Fruit fly (Drosophila melanogaster) whole organism, embryonic: ENCODE data around the gene CG16826.
A peak's percentile ranks its signal among the peaks of the same experiment; 100 is the strongest.

ENCODE experiments used
- Ada2b ChIP-seq: fragments of 200-800 bp; sonication (Bioruptor generic); IDR thresholded peaks from 2 replicates; pipeline ENCODE4 v1.3.6; 2022; ENCODE audit warnings: missing biosample characterization, missing genetic modification characterization
- Asciz ChIP-seq: fragments of 200-800 bp; sonication (Bioruptor generic); optimal IDR thresholded peaks from 2 replicates; lab custom pipeline; 2017; ENCODE audit warnings: missing biosample characterization, mild to moderate bottlenecking, missing genetic modification characterization, missing genetic modification reagents
- Atf3 ChIP-seq: fragments of 200-800 bp; sonication (Bioruptor generic); optimal IDR thresholded peaks from 3 replicates; lab custom pipeline; 2016; ENCODE audit warnings: missing biosample characterization, missing genetic modification characterization
- Awh ChIP-seq: fragments of 200-800 bp; sonication (Bioruptor generic); IDR thresholded peaks from 2 replicates; pipeline ENCODE4, ENCODE4 v1.3.6; 2022; ENCODE audit warnings: missing biosample characterization, missing genetic modification characterization
- BEAF-32 ChIP-seq: fragments of 200-800 bp; sonication (Bioruptor generic); optimal IDR thresholded peaks from 3 replicates; lab custom pipeline; 2017; ENCODE audit warnings: missing biosample characterization, missing genetic modification characterization, mild to moderate bottlenecking, moderate library complexity, missing genetic modification reagents
- CG13287 ChIP-seq: fragments of 200-800 bp; sonication (Bioruptor generic); IDR thresholded peaks from 2 replicates; pipeline ENCODE4 v1.3.6; 2022; ENCODE audit warnings: missing biosample characterization, missing genetic modification characterization; ENCODE audit not compliant: partially characterized antibody
- CG17829 ChIP-seq: fragments of 200-800 bp; optimal IDR thresholded peaks from 2 replicates; lab custom pipeline; 2019; ENCODE audit warnings: missing biosample characterization, mild to moderate bottlenecking, missing genetic modification characterization, moderate library complexity
- CG31365 ChIP-seq: fragments of 200-800 bp; sonication (Bioruptor generic); optimal IDR thresholded peaks from 2 replicates; lab custom pipeline; 2018; ENCODE audit warnings: missing biosample characterization, mild to moderate bottlenecking, missing genetic modification characterization
- CG32532 ChIP-seq: fragments of 200-800 bp; sonication (Bioruptor generic); IDR thresholded peaks from 2 replicates; pipeline ENCODE4 v1.3.6; 2022; ENCODE audit warnings: missing biosample characterization, missing genetic modification characterization
- CG4360 ChIP-seq: fragments of 200-800 bp; sonication (Bioruptor generic); IDR thresholded peaks from 2 replicates; pipeline ENCODE4 v1.3.6; 2022; ENCODE audit warnings: missing biosample characterization, missing genetic modification characterization
- CG6854 ChIP-seq: fragments of 200-800 bp; sonication (Bioruptor generic); optimal IDR thresholded peaks from 3 replicates; lab custom pipeline; 2017; ENCODE audit warnings: missing biosample characterization, mild to moderate bottlenecking, missing genetic modification characterization
- CG8388 ChIP-seq: fragments of 200-800 bp; sonication (Bioruptor generic); optimal IDR thresholded peaks from 2 replicates; lab custom pipeline; 2019; ENCODE audit warnings: missing biosample characterization, mild to moderate bottlenecking, missing genetic modification characterization, moderate library complexity
- CG8944 ChIP-seq: fragments of 200-800 bp; sonication (Bioruptor generic); optimal IDR thresholded peaks from 3 replicates; lab custom pipeline; 2016; ENCODE audit warnings: missing biosample characterization, missing genetic modification characterization
- CG9437 ChIP-seq: fragments of 200-800 bp; sonication (Bioruptor generic); optimal IDR thresholded peaks from 2 replicates; lab custom pipeline; 2018; ENCODE audit warnings: missing biosample characterization, mild to moderate bottlenecking, missing genetic modification characterization
- CTCF ChIP-seq: fragments of 200-800 bp; sonication (Bioruptor generic); optimal IDR thresholded peaks from 2 replicates; lab custom pipeline; 2017; ENCODE audit warnings: missing biosample characterization, mild to moderate bottlenecking, missing genetic modification characterization, moderate library complexity
- H15 ChIP-seq: fragments of 200-800 bp; sonication (Bioruptor generic); IDR thresholded peaks from 3 replicates; pipeline ENCODE4 v1.3.6; 2022; ENCODE audit warnings: missing biosample characterization, missing genetic modification characterization
- H2.0 ChIP-seq: fragments of 200-800 bp; sonication (Bioruptor generic); IDR thresholded peaks from 2 replicates; pipeline ENCODE4 v1.3.6; 2022; ENCODE audit warnings: missing biosample characterization, missing genetic modification characterization
- HmgD ChIP-seq: fragments of 200-800 bp; sonication (Bioruptor generic); optimal IDR thresholded peaks from 3 replicates; lab custom pipeline; 2016; ENCODE audit warnings: missing biosample characterization, missing genetic modification characterization
- Myb ChIP-seq: fragments of 200-800 bp; sonication (Bioruptor generic); optimal IDR thresholded peaks from 2 replicates; lab custom pipeline; 2016; ENCODE audit warnings: missing biosample characterization, missing genetic modification characterization
- Nf-YC ChIP-seq: fragments of 200-800 bp; optimal IDR thresholded peaks from 3 replicates; lab custom pipeline; 2019; ENCODE audit warnings: missing biosample characterization, mild to moderate bottlenecking, missing genetic modification characterization, moderate library complexity
- Sox100B ChIP-seq: fragments of 200-800 bp; sonication (Bioruptor generic); optimal IDR thresholded peaks from 3 replicates; lab custom pipeline; 2018; ENCODE audit warnings: missing biosample characterization, mild to moderate bottlenecking, missing genetic modification characterization
- Sry-δ ChIP-seq: fragments of 200-800 bp; sonication (Bioruptor generic); optimal IDR thresholded peaks from 2 replicates; lab custom pipeline; 2016; ENCODE audit warnings: missing biosample characterization, missing genetic modification characterization
- Trl ChIP-seq, 3 experiments: fragments of >200 bp in 2 of 3; fragments of 200-800 bp in 1 of 3; sonication (Bioruptor generic) in 1 of 3; optimal IDR thresholded peaks; 2 replicates in 1 of 3; 3 replicates in 2 of 3; lab custom pipeline; 2016 to 2017; ENCODE audit warnings: missing biosample characterization in 1 of 3, missing genetic modification characterization in 1 of 3
- amos ChIP-seq: fragments of 200-800 bp; sonication (Bioruptor generic); IDR thresholded peaks from 2 replicates; pipeline ENCODE4 v1.3.6; 2022; ENCODE audit warnings: missing biosample characterization, missing genetic modification characterization; ENCODE audit not compliant: partially characterized antibody
- crp ChIP-seq, 2 experiments: fragments of 200-800 bp; sonication (Bioruptor generic); optimal IDR thresholded peaks; 2 replicates in 1 of 2; 3 replicates in 1 of 2; lab custom pipeline; 2017; ENCODE audit warnings: missing biosample characterization in 2 of 2, missing genetic modification characterization in 2 of 2, mild to moderate bottlenecking in 1 of 2, moderate library complexity in 1 of 2
- ewg ChIP-seq: fragments of 200-800 bp; sonication (Bioruptor generic); optimal IDR thresholded peaks from 3 replicates; lab custom pipeline; 2017; ENCODE audit warnings: mild to moderate bottlenecking, missing biosample characterization, missing genetic modification reagents, missing genetic modification characterization
- fd64A ChIP-seq: fragments of 200-800 bp; sonication (Bioruptor generic); optimal IDR thresholded peaks from 3 replicates; lab custom pipeline; 2018; ENCODE audit warnings: missing biosample characterization, mild to moderate bottlenecking, missing genetic modification characterization
- ftz-f1 ChIP-seq: fragments of 200-800 bp; sonication (Bioruptor generic); optimal IDR thresholded peaks from 2 replicates; lab custom pipeline; 2016; ENCODE audit warnings: missing biosample characterization, missing genetic modification characterization
- fu2 ChIP-seq: fragments of 200-800 bp; sonication (Bioruptor generic); optimal IDR thresholded peaks from 2 replicates; lab custom pipeline; 2016; ENCODE audit warnings: missing biosample characterization, missing genetic modification characterization
- gce ChIP-seq: fragments of 200-800 bp; sonication (Bioruptor generic); IDR thresholded peaks from 3 replicates; pipeline ENCODE4 v1.3.6; 2022; ENCODE audit warnings: missing biosample characterization, missing genetic modification characterization
- gcm ChIP-seq: fragments of 200-800 bp; sonication (Bioruptor generic); optimal IDR thresholded peaks from 2 replicates; lab custom pipeline; 2019; ENCODE audit warnings: missing biosample characterization, mild to moderate bottlenecking, missing genetic modification characterization, moderate library complexity
- grn ChIP-seq: fragments of 200-800 bp; sonication (Bioruptor generic); optimal IDR thresholded peaks from 3 replicates; lab custom pipeline; 2017; ENCODE audit warnings: missing biosample characterization, missing genetic modification characterization
- lmd ChIP-seq: fragments of 200-800 bp; sonication (Bioruptor generic); IDR thresholded peaks from 2 replicates; pipeline ENCODE4 v1.3.6; 2022; ENCODE audit warnings: missing biosample characterization, missing genetic modification characterization
- onecut ChIP-seq: fragments of 200-800 bp; sonication (Bioruptor generic); IDR thresholded peaks from 2 replicates; pipeline ENCODE4 v1.3.6; 2022; ENCODE audit warnings: missing biosample characterization, missing genetic modification characterization
- peb ChIP-seq: fragments of 200-800 bp; sonication (Bioruptor generic); IDR thresholded peaks from 2 replicates; pipeline ENCODE4 v1.3.6; 2022; ENCODE audit warnings: missing biosample characterization, missing genetic modification characterization
- pho ChIP-seq: fragments of 200-800 bp; sonication (Bioruptor generic); optimal IDR thresholded peaks from 2 replicates; lab custom pipeline; 2016; ENCODE audit warnings: missing biosample characterization, missing genetic modification characterization
- so ChIP-seq: fragments of 200-800 bp; sonication (Bioruptor generic); IDR thresholded peaks from 3 replicates; pipeline ENCODE4 v1.3.6; 2022; ENCODE audit warnings: missing biosample characterization, missing genetic modification characterization
- tap ChIP-seq: fragments of 200-800 bp; optimal IDR thresholded peaks from 3 replicates; lab custom pipeline; 2019; ENCODE audit warnings: missing biosample characterization, mild to moderate bottlenecking, missing genetic modification characterization, moderate library complexity
- tin ChIP-seq: fragments of 200-800 bp; sonication (Bioruptor generic); optimal IDR thresholded peaks from 3 replicates; lab custom pipeline; 2016; ENCODE audit warnings: missing biosample characterization, missing genetic modification characterization
- ttk ChIP-seq: fragments of 200-800 bp; sonication (Bioruptor generic); IDR thresholded peaks from 2 replicates; pipeline ENCODE4 v2.1.2; 2022; ENCODE audit warnings: missing biosample characterization, missing genetic modification characterization

The CG16826 gene

DNA sequence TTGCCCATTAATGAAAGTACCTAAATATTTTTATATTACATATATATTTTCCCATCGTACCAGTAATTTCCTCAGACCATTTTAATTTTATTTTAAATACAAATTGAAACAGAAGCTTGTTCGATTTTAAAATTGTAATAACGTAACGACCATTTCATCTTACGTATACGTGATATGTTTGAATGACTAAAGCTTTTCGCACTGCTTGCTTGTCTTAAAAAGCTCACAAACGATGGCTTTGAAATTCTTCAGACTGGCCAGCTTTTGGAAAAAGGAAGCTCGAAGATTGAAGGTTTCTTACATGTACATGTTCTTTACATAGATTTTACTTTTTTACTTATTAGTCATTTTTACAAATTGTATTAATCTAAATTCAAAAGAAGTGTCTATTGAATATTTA is 14.8 kb upstream of the CG16826 start:
- TF ChIP-seq amos (GFP tag; lab: Robert Waterston, UW) (peak; percentile 28; the same call in 1 of the 2 replicates), ftz-f1 (GFP tag; lab: Kevin White, UChicago) (peak; percentile 13), HmgD (GFP tag; lab: Kevin White, UChicago) (no peak), gce (GFP tag; lab: Robert Waterston, UW) (no peak), CG4360 (GFP tag; lab: Robert Waterston, UW) (no peak), CG13287 (GFP tag; lab: Robert Waterston, UW) (peak; percentile 33; the same call in 1 of the 2 replicates), gcm (GFP tag; lab: Kevin White, UChicago) (no peak), peb (GFP tag; lab: Robert Waterston, UW) (no peak), grn (no peak), H2.0 (GFP tag; lab: Robert Waterston, UW) (no peak), Nf-YC (no peak), CG31365 (peak; percentile 73), BEAF-32 (GFP tag; lab: Kevin White, UChicago) (no peak), ttk (GFP tag; lab: Robert Waterston, UW) (no peak), CG17829 (tag; lab: Kevin White, UChicago) (no peak), Sry-δ (GFP tag; lab: Kevin White, UChicago) (no peak), Trl (optimal IDR thresholded peaks at IDR 0.05; lab: Kevin White, UChicago) (no peak), Trl (GFP tag; optimal IDR thresholded peaks at IDR 0.05; lab: Kevin White, UChicago) (no peak), CG9437 (GFP tag; lab: Kevin White, UChicago) (peak; percentile 99), Myb (peak; percentile 80), fu2 (no peak), CTCF (GFP tag; lab: Kevin White, UChicago) (peak; percentile 57), Ada2b (no peak)

DNA sequence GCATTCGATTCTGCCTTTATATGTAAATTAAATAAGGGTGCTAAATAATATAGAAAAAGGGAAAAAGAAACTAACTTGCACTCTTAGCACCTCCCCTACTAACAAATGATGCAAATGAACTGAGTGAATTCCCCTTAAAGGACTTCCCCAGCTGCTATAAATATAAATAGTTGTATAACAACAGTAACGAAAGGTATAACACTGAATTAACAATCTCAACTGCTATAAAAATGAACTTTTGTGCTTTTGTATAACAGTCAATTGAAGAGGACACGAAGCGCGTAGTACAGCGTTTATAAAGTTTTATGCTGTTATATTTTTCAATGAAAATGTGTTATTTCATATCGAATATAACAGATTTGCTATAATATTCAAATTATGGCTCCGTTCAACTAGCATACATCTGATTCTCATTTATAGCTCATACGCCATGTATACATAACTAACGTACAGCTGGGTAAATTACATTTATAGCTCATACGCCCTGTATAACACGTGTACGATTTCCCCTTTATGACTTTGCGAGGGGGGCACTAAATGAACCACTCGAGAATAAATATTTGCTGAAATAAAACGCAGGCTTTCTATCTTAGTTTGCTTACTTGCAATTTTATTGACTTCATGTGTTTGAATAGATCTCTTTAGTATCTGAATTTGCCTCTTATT is 1.8 kb downstream of the CG16826 start:
- TF ChIP-seq tap (tag; lab: Kevin White, UChicago), result peak; percentile 36
- TF ChIP-seq CG8944 (GFP tag; lab: Kevin White, UChicago), result no peak
- no peak for TF ChIP-seq Atf3
- TF ChIP-seq so (GFP tag; lab: Robert Waterston, UW), result no peak
- peak; percentile 47 for TF ChIP-seq CTCF (GFP tag; lab: Kevin White, UChicago)
- TF ChIP-seq CG32532, result 0 out of 2 replicates have a peak, but pooled peaks have one; percentile 7
- 0 out of 2 replicates have a peak, but pooled peaks have one; percentile 17 for TF ChIP-seq Awh
- TF ChIP-seq Asciz (GFP tag; lab: Kevin White, UChicago), result peak; percentile 35
- peak; percentile 1 for TF ChIP-seq CG9437 (GFP tag; lab: Kevin White, UChicago)
- peak; percentile 43 for TF ChIP-seq Sox100B (GFP tag; lab: Kevin White, UChicago)
- TF ChIP-seq CG6854 (GFP tag; lab: Kevin White, UChicago), result peak; percentile 23
- no peak for TF ChIP-seq H15
- no peak for TF ChIP-seq pho (GFP tag; lab: Kevin White, UChicago)
- peak; percentile 29 for TF ChIP-seq fd64A (GFP tag; lab: Kevin White, UChicago)
- TF ChIP-seq tin (GFP tag; lab: Kevin White, UChicago), result no peak

DNA sequence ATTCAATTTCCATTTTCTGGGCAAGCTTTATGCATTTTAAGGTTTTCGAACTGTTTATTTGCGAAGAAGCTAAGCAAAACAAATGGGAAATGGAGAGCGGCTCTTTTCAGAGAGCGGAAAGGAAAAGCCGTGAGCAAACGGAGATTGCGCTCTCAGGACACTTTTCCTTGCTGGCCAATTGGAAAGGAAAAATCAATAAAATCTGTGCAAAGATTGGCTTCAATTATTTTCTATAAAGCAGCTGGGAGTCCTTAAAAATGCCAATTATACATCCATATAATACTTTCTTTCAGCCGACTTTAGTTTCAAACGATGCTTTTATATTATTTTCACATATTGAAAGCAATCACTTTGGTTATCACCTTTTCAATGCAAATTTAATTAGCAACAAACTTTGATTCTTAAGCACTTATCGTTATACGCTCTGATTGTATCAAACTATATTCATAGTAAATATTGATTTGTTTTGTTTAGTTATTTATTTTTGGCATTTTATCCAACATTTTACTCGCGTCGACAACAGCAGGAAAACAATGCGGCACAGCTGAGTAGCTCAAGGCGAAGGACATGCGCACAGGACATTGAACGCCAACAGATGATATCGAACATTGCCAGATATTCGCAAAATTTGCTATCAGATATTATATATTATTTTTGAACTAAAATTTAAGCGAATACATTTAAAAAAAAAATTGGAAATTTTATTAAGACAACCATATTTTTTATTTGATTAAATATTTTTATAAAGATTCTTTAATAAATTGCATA is 7.2 kb downstream of the CG16826 start, which contains the start of gene CG9395:
Gene CG9395 (minus strand): TSS at position 494 of the 768 bp plus-strand sequence.
- TF ChIP-seq CG8388 (GFP tag; lab: Kevin White, UChicago) (no peak), lmd (GFP tag; lab: Robert Waterston, UW) (no peak), crp (GFP tag; optimal IDR thresholded peaks at IDR 0.05; lab: Kevin White, UChicago) (peak in 1 of 2 experiments; percentile 62), onecut (GFP tag; lab: Robert Waterston, UW) (peak; percentile 92), Trl (optimal IDR thresholded peaks at IDR 0.05; lab: Kevin White, UChicago) (peak; percentile 20 to 31), Trl (GFP tag; optimal IDR thresholded peaks at IDR 0.05; lab: Kevin White, UChicago) (no peak), ewg (GFP tag; lab: Kevin White, UChicago) (peak; percentile 93)
